Fruit fly (Drosophila melanogaster): Measurements from ENCODE around the gene wit.
A peak's percentile ranks its signal among the peaks of the same experiment; 100 is the strongest.

dm6 chr3L:4099194-4099593 lies 27.7 kb upstream of the wit start:
- TF ChIP-seq EcR (GFP tag; optimal IDR thresholded peaks at IDR 0.05) (peak; percentile 70), CG14655 (GFP tag; optimal IDR thresholded peaks at IDR 0.05) (no peak)

Data from whole organism, pupa.